Fruit fly (Drosophila melanogaster): ENCODE data around the gene Vm26Aa.

DNA sequence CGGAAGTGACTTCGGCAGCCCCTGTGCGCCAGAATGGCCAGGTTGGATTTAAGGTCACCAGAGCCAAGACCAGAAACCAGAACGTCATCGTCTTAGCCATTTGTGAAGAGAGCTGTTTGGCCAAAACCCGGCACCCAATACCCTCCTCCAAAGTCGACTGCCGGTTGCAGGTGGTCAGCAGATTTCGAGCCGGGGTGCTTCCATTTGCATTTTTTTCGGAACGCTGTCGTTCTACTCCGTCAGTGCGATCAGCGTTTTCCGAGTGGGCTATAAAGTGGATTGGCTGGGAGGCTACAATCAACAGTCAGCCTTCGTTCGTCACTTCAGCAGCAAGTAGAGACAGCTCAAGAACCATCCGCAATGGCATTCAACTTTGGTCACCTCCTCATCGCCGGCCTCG, 3.4 kb downstream of the Vm26Aa start, which contains the start of the genes CG13998 and Vm26Ab:
- TF ChIP-seq topi (GFP tag; optimal IDR thresholded peaks at IDR 0.05) (no peak), Met (GFP tag; optimal IDR thresholded peaks at IDR 0.05) (no peak), vri (GFP tag; optimal IDR thresholded peaks at IDR 0.05) (no peak), CG11762 (GFP tag; optimal IDR thresholded peaks at IDR 0.05; ENCODE audit: insufficient read depth) (no peak), CG16779 (tag; optimal IDR thresholded peaks at IDR 0.05) (no peak), Lpt (GFP tag; optimal IDR thresholded peaks at IDR 0.05) (no peak), acj6 (GFP tag; optimal IDR thresholded peaks at IDR 0.05) (no peak), Gug (GFP tag; IDR thresholded peaks at IDR 0.05) (no peak)

Data from whole organism, prepupa.